Fruit fly (Drosophila melanogaster): Measurements from ENCODE around the gene plh.
A peak's percentile ranks its signal among the peaks of the same experiment; 100 is the strongest.

The plh gene

dm6 chr3R:5021431-5021999, 10.7 kb upstream of the plh start (continued):
- no peak for TF ChIP-seq BEAF-32 (GFP tag; optimal IDR thresholded peaks at IDR 0.05)
- TF ChIP-seq CG12155 (GFP tag; optimal IDR thresholded peaks at IDR 0.05) = no peak
- no peak for TF ChIP-seq CG6791 (GFP tag; IDR thresholded peaks at IDR 0.05; ENCODE audit: partially characterized antibody)
- TF ChIP-seq dpn (GFP tag; optimal IDR thresholded peaks at IDR 0.05) = no peak
- TF ChIP-seq ap (GFP tag; IDR thresholded peaks at IDR 0.05) = no peak
- TF ChIP-seq Dbx (GFP tag; IDR thresholded peaks at IDR 0.05) = no peak
- 0 out of 3 replicates have a peak, but pooled peaks have one; percentile 8 for TF ChIP-seq CG34224 (GFP tag; IDR thresholded peaks at IDR 0.05; ENCODE audit: partially characterized antibody)
- no peak for TF ChIP-seq Nf-YB (GFP tag; optimal IDR thresholded peaks at IDR 0.05)
- no peak for TF ChIP-seq so (GFP tag; IDR thresholded peaks at IDR 0.05)
- no peak for TF ChIP-seq NfI (GFP tag; optimal IDR thresholded peaks at IDR 0.05)
- no peak for TF ChIP-seq dati (GFP tag; IDR thresholded peaks at IDR 0.05)
- no peak for TF ChIP-seq CG6854 (GFP tag; optimal IDR thresholded peaks at IDR 0.05)
- TF ChIP-seq Trl (optimal IDR thresholded peaks at IDR 0.05) = peak in 1 of 2 experiments; percentile 41
- no peak for TF ChIP-seq Trl (GFP tag; optimal IDR thresholded peaks at IDR 0.05)
- peak; percentile 3; the same call in 1 of the 2 replicates for TF ChIP-seq slbo (GFP tag; IDR thresholded peaks at IDR 0.05)
- no peak for TF ChIP-seq Fer1 (GFP tag; optimal IDR thresholded peaks at IDR 0.05)
- TF ChIP-seq Sry-β (GFP tag; optimal IDR thresholded peaks at IDR 0.05) = no peak
- TF ChIP-seq CG14441 (GFP tag; IDR thresholded peaks at IDR 0.05) = no peak
- peak; percentile 87 for TF ChIP-seq Deaf1 (tag; optimal IDR thresholded peaks at IDR 0.05)
- no peak for TF ChIP-seq CG12104 (GFP tag; optimal IDR thresholded peaks at IDR 0.05)
- TF ChIP-seq ash1 (GFP tag; optimal IDR thresholded peaks at IDR 0.05) = no peak
- no peak for TF ChIP-seq CG1603 (tag; optimal IDR thresholded peaks at IDR 0.05)
- TF ChIP-seq CG9437 (GFP tag; optimal IDR thresholded peaks at IDR 0.05) = no peak
- TF ChIP-seq bigmax (GFP tag; optimal IDR thresholded peaks at IDR 0.05) = no peak
- TF ChIP-seq toy (GFP tag; IDR thresholded peaks at IDR 0.05) = no peak
- TF ChIP-seq hbn (GFP tag; IDR thresholded peaks at IDR 0.05; ENCODE audit: partially characterized antibody) = no peak
- no peak for TF ChIP-seq CG6683 (GFP tag; optimal IDR thresholded peaks at IDR 0.05)
- no peak for TF ChIP-seq grn (GFP tag; optimal IDR thresholded peaks at IDR 0.05)
- TF ChIP-seq pros (GFP tag; optimal IDR thresholded peaks at IDR 0.05) = peak; percentile 57
- TF ChIP-seq Dip2 (GFP tag; IDR thresholded peaks at IDR 0.05) = no peak
- no peak for TF ChIP-seq CG4730 (GFP tag; IDR thresholded peaks at IDR 0.05)
- no peak for TF ChIP-seq Sox102F (GFP tag; optimal IDR thresholded peaks at IDR 0.05)
- TF ChIP-seq CG42726 (GFP tag; IDR thresholded peaks at IDR 0.05; ENCODE audit: partially characterized antibody) = no peak
- 0 out of 4 replicates have a peak, but pooled peaks have one; percentile 12 for TF ChIP-seq chinmo (GFP tag; IDR thresholded peaks at IDR 0.05; ENCODE audit: partially characterized antibody)
- no peak for TF ChIP-seq CG10462 (GFP tag; optimal IDR thresholded peaks at IDR 0.05)
- TF ChIP-seq ERR (GFP tag; optimal IDR thresholded peaks at IDR 0.05) = no peak
- no peak for TF ChIP-seq Ets97D (GFP tag; optimal IDR thresholded peaks at IDR 0.05)
- no peak for TF ChIP-seq fu2 (GFP tag; optimal IDR thresholded peaks at IDR 0.05)
- no peak for TF ChIP-seq CG10274 (GFP tag; optimal IDR thresholded peaks at IDR 0.05)
- TF ChIP-seq hb (GFP tag; IDR thresholded peaks at IDR 0.05; ENCODE audit: partially characterized antibody) = no peak
- TF ChIP-seq da (GFP tag; optimal IDR thresholded peaks at IDR 0.05) = peak; percentile 6
- no peak for TF ChIP-seq dan (GFP tag; IDR thresholded peaks at IDR 0.05)
- TF ChIP-seq CG12299 (tag; optimal IDR thresholded peaks at IDR 0.05) = no peak
- no peak for TF ChIP-seq ab (GFP tag; optimal IDR thresholded peaks at IDR 0.05)
- no peak for TF ChIP-seq NK7.1 (GFP tag; optimal IDR thresholded peaks at IDR 0.05)
- no peak for TF ChIP-seq repo (GFP tag; optimal IDR thresholded peaks at IDR 0.05)
- no peak for TF ChIP-seq gem (tag; optimal IDR thresholded peaks at IDR 0.05)
- TF ChIP-seq mirr (GFP tag; optimal IDR thresholded peaks at IDR 0.05) = peak; percentile 43
- no peak for TF ChIP-seq tio (GFP tag; optimal IDR thresholded peaks at IDR 0.05)
- TF ChIP-seq cas (GFP tag; IDR thresholded peaks at IDR 0.05) = no peak
- no peak for TF ChIP-seq pfk (GFP tag; optimal IDR thresholded peaks at IDR 0.05)
